Fruit fly (Drosophila melanogaster) whole organism: ENCODE measurements around the gene senju.

Source experiments
- pan ChIP-seq: fragments of >200 bp; optimal IDR thresholded peaks from 2 replicates; lab custom pipeline; 2017
- psq ChIP-seq: fragments of >200 bp; optimal IDR thresholded peaks from 2 replicates; lab custom pipeline; 2017
- usp ChIP-seq: fragments of >200 bp; optimal IDR thresholded peaks from 2 replicates; lab custom pipeline; 2017; ENCODE audit warnings: missing biosample characterization, missing genetic modification characterization, mixed read lengths

DNA sequence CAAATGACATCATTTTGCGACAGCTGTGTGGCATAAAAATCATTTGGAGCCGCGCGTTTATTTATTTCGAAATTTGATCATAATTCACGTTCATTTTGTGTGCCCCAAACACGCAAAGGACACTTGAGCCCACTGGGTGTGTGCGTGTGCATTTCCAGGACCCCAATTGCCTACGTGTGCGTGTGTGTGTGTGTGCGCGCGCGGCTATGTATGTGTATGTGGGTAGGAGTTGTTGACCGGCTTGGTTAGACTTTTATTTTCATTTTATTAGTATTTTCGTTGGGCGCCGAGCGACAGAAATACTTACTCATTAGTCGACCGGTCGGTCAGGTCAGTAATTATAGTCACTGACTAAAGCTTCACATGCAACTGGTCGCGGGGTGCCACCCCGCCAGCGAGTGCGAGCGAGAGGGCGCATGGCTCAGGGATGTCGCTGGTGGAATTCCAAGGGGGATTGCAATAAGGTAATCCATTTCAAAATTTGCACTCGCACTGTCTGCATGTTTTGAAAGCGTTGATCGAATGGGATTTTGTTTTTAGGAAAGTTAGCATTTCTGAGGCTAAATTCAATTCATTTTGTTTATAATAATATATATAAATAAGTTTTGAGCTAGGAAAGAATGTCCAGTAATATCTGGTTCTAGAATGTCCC, 9.0 kb upstream of the senju start:
- TF ChIP-seq usp: no peak
- no peak for TF ChIP-seq pan
- no peak for TF ChIP-seq psq (lab: Kevin White, UChicago)
